Worm (Caenorhabditis elegans): ENCODE data around the gene T28D9.11.

ce11 chrII:6531940-6532339 lies 40.1 kb upstream of the T28D9.11 start, which contains the start of gene abcx-1:
- TF ChIP-seq snpc-4 (tag; optimal IDR thresholded peaks at IDR 0.05) (no peak), nhr-76 (tag; optimal IDR thresholded peaks at IDR 0.05) (no peak), unc-62 (GFP tag; optimal IDR thresholded peaks at IDR 0.05) (no peak), nhr-28 (tag; optimal IDR thresholded peaks at IDR 0.05) (no peak), ham-2 (GFP tag; optimal IDR thresholded peaks at IDR 0.05) (no peak), hlh-1 (tag; optimal IDR thresholded peaks at IDR 0.05) (no peak), unc-39 (tag; optimal IDR thresholded peaks at IDR 0.05) (no peak), mab-5 (tag; optimal IDR thresholded peaks at IDR 0.05) (no peak), lin-13 (tag; optimal IDR thresholded peaks at IDR 0.05) (no peak), elt-3 (tag; optimal IDR thresholded peaks at IDR 0.05) (no peak), ceh-43 (GFP tag; optimal IDR thresholded peaks at IDR 0.05) (no peak), ztf-11 (tag; optimal IDR thresholded peaks at IDR 0.05) (no peak)

Data from whole organism, mixed stage, embryonic.